Worm (Caenorhabditis elegans) whole organism, L1 larva: ENCODE data around the gene idpc-3.

Source experiments
- ama-1 ChIP-seq: fragments of 150-350 bp; optimal IDR thresholded peaks from 2 replicates; lab custom pipeline; 2014
- blmp-1 ChIP-seq: fragments of 150-350 bp; optimal IDR thresholded peaks from 2 replicates; lab custom pipeline; 2014; ENCODE audit warnings: missing biosample characterization, missing genetic modification characterization
- lin-39 ChIP-seq: fragments of 150-350 bp; optimal IDR thresholded peaks from 2 replicates; lab custom pipeline; 2014; ENCODE audit warnings: missing biosample characterization, missing genetic modification reagents, missing genetic modification characterization
- mdl-1 ChIP-seq, 2 experiments: fragments of 150-350 bp; optimal IDR thresholded peaks; 2 replicates each; lab custom pipeline; 2014 to 2017; ENCODE audit warnings: missing biosample characterization in 2 of 2, missing genetic modification characterization in 2 of 2, inconsistent platforms in 1 of 2
- nhr-11 ChIP-seq: fragments of 150-350 bp; optimal IDR thresholded peaks from 2 replicates; lab custom pipeline; 2014; ENCODE audit warnings: missing biosample characterization, missing genetic modification characterization
- nhr-237 ChIP-seq: fragments of 150-350 bp; optimal IDR thresholded peaks from 2 replicates; lab custom pipeline; 2014; ENCODE audit warnings: missing biosample characterization, missing genetic modification characterization
- tbx-2 ChIP-seq: sonication (generic microtip); optimal IDR thresholded peaks from 2 replicates; lab custom pipeline; 2016; ENCODE audit warnings: missing genetic modification characterization, missing compliant biosample characterization
- unc-86 ChIP-seq: sonication (generic microtip); optimal IDR thresholded peaks from 2 replicates; lab custom pipeline; 2016; ENCODE audit warnings: missing genetic modification characterization, missing compliant biosample characterization
- zag-1 ChIP-seq: fragments of 150-350 bp; optimal IDR thresholded peaks from 2 replicates; lab custom pipeline; 2014; ENCODE audit warnings: missing biosample characterization, missing genetic modification characterization
- ztf-11 ChIP-seq, 2 experiments: sonication (generic microtip); optimal IDR thresholded peaks; 2 replicates each; lab custom pipeline; 2016 to 2017; ENCODE audit warnings: missing genetic modification characterization in 2 of 2, missing biosample characterization in 1 of 2, missing compliant biosample characterization in 1 of 2

ce11 chrV:9616130-9616529 is 12.9 kb downstream of the idpc-3 start:
- TF ChIP-seq tbx-2 (tag; lab: Kevin White, UChicago) (no peak), mdl-1 (tag; optimal IDR thresholded peaks at IDR 0.05; lab: Kevin White, UChicago) (no peak), ztf-11 (tag; optimal IDR thresholded peaks at IDR 0.05; lab: Kevin White, UChicago) (no peak), unc-86 (tag; lab: Kevin White, UChicago) (no peak), zag-1 (tag; lab: Kevin White, UChicago) (no peak), nhr-237 (tag; lab: Kevin White, UChicago) (no peak), nhr-11 (no peak), ama-1 (no peak), blmp-1 (tag; lab: Kevin White, UChicago) (no peak), lin-39 (tag; lab: Kevin White, UChicago) (no peak)
